Fruit fly (Drosophila melanogaster) whole organism, pupa: ENCODE measurements around the gene car.

Experiments used
- CG12605 ChIP-seq: fragments of 200-800 bp; sonication (Bioruptor generic); IDR thresholded peaks from 2 replicates; pipeline ENCODE4 v1.3.6; 2022; ENCODE audit warnings: missing biosample characterization, missing genetic modification characterization
- CG15710 ChIP-seq: fragments of 200-800 bp; sonication (Bioruptor generic); optimal IDR thresholded peaks from 2 replicates; lab custom pipeline; 2018; ENCODE audit warnings: missing biosample characterization, mild to moderate bottlenecking, missing genetic modification characterization, moderate library complexity
- CG8159 ChIP-seq: fragments of 200-800 bp; sonication (Bioruptor generic); optimal IDR thresholded peaks from 3 replicates; lab custom pipeline; 2018; ENCODE audit warnings: missing biosample characterization, mild to moderate bottlenecking, missing genetic modification characterization, moderate library complexity
- CG9948 ChIP-seq: fragments of 200-800 bp; sonication (Bioruptor generic); optimal IDR thresholded peaks from 2 replicates; lab custom pipeline; 2018; ENCODE audit warnings: missing biosample characterization, mild to moderate bottlenecking, missing genetic modification characterization, moderate library complexity
- D1 ChIP-seq: fragments of 200-800 bp; sonication (Bioruptor generic); optimal IDR thresholded peaks from 2 replicates; lab custom pipeline; 2018; ENCODE audit warnings: missing biosample characterization, mild to moderate bottlenecking, missing genetic modification characterization, moderate library complexity
- EcR ChIP-seq: fragments of 200-800 bp; sonication (Bioruptor generic); optimal IDR thresholded peaks from 3 replicates; lab custom pipeline; 2019; ENCODE audit warnings: missing biosample characterization, missing genetic modification characterization, mild to moderate bottlenecking, moderate library complexity, missing genetic modification reagents
- gl ChIP-seq: fragments of 200-800 bp; sonication (Bioruptor generic); optimal IDR thresholded peaks from 2 replicates; lab custom pipeline; 2018; ENCODE audit warnings: missing biosample characterization, mild to moderate bottlenecking, missing genetic modification characterization
- rn ChIP-seq: fragments of 200-800 bp; sonication (Bioruptor generic); IDR thresholded peaks from 2 replicates; pipeline ENCODE4 v1.3.6; 2022; ENCODE audit warnings: missing biosample characterization, missing genetic modification characterization

DNA sequence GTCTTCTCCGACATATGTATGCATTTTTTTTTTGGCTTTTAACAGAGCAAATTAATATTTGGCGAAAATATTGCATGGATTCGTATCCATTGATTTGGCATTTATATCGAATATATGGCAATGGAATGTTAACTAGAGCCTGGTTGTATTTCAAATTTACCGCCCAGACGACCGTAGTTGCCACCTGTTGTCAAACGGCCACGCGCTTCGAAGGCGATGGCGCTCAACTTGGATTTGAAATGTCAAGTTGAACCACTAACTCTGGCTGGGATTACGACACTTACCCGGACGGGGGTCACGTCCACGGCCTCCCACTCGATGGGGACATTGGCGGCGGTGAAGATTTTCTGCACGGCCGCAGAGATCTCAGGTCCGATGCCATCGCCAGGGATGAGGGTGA, 45.4 kb upstream of the car start:
- no peak for TF ChIP-seq gl
- no peak for TF ChIP-seq CG12605 (GFP tag; lab: Robert Waterston, UW)
- TF ChIP-seq CG9948 (tag; lab: Kevin White, UChicago): no peak
- TF ChIP-seq CG15710 (tag; lab: Kevin White, UChicago): no peak
- TF ChIP-seq rn (GFP tag; lab: Robert Waterston, UW): no peak
- TF ChIP-seq EcR (GFP tag; lab: Kevin White, UChicago): no peak
- TF ChIP-seq D1: no peak
- TF ChIP-seq CG8159 (tag; lab: Kevin White, UChicago): no peak
